Fruit fly (Drosophila melanogaster): ENCODE data around the gene CG1662.

DNA sequence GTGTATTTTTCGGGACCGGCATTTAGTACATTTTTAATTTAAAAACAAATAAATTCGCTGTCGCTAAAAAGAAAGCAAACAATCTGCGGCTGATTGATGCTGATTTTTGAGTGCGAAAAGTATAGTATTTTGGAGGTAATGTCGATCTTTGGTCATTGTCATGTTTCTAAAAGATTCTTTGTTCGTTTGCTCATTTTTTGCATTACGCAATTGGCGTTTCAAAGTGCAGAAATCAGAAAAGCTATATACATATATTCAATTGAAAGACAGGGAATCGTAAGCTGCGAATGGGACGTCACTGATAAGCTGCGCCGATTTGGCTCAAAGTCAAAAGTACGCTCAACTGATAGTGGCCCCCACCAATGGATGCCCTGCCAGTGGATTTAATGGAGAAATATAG, 14.9 kb upstream of the CG1662 start:
- TF ChIP-seq CG3995 (GFP tag; optimal IDR thresholded peaks at IDR 0.05) (no peak), jing (GFP tag; optimal IDR thresholded peaks at IDR 0.05) (no peak), Oaz (GFP tag; IDR thresholded peaks at IDR 0.05) (no peak), pan (optimal IDR thresholded peaks at IDR 0.05) (no peak), pan (GFP tag; optimal IDR thresholded peaks at IDR 0.05 in 1 of 2, IDR thresholded peaks at IDR 0.05 in 1 of 2) (no peak), CG14965 (GFP tag; optimal IDR thresholded peaks at IDR 0.05; ENCODE audit: borderline replicate concordance) (no peak), Meics (GFP tag; optimal IDR thresholded peaks at IDR 0.05) (no peak), CG14860 (GFP tag; IDR thresholded peaks at IDR 0.05; ENCODE audit: partially characterized antibody) (no peak)

Data from whole organism, embryonic.